Worm (Caenorhabditis elegans): ENCODE results near the gene T23G5.3.

ce11 chrIII:9277803-9278202 lies 46.7 kb upstream of the T23G5.3 start:
- TF ChIP-seq egl-27 (tag; optimal IDR thresholded peaks at IDR 0.05) (no peak), nhr-12 (tag; optimal IDR thresholded peaks at IDR 0.05) (no peak), tbx-2 (tag; optimal IDR thresholded peaks at IDR 0.05) (no peak), ceh-82 (tag; optimal IDR thresholded peaks at IDR 0.05) (no peak), sox-4 (tag; optimal IDR thresholded peaks at IDR 0.05) (no peak), pqm-1 (tag; optimal IDR thresholded peaks at IDR 0.05) (no peak), snpc-4 (tag; optimal IDR thresholded peaks at IDR 0.05) (no peak)
